Worm (Caenorhabditis elegans) whole organism, young adult: ENCODE measurements around the gene Y17G7B.18.

ENCODE experiments used
- B0019.2 ChIP-seq: fragments of 200-800 bp; sonication (Bioruptor generic); conservative IDR thresholded peaks from 2 replicates; pipeline ENCODE4 v1.3.6; 2022; ENCODE audit warnings: missing genetic modification reagents, missing genetic modification characterization, missing compliant biosample characterization
- B0035.1 ChIP-seq: sonication (generic microtip); optimal IDR thresholded peaks from 2 replicates; lab custom pipeline; 2016; ENCODE audit warnings: missing genetic modification characterization, mild to moderate bottlenecking, missing compliant biosample characterization, missing genotype, missing genetic modification reagents
- B0261.1 ChIP-seq: sonication (generic microtip); optimal IDR thresholded peaks from 2 replicates; lab custom pipeline; 2016; ENCODE audit warnings: mild to moderate bottlenecking, missing genetic modification characterization, moderate library complexity, missing compliant biosample characterization
- B0336.3 ChIP-seq: fragments of 200-800 bp; sonication (Bioruptor generic); IDR thresholded peaks from 2 replicates; pipeline ENCODE4 v1.3.6; 2022; ENCODE audit warnings: missing genetic modification characterization, missing compliant biosample characterization
- D2030.7 ChIP-seq: fragments of 200-800 bp; sonication (Bioruptor generic); IDR thresholded peaks from 2 replicates; pipeline ENCODE4 v1.3.6; 2022; ENCODE audit warnings: missing genetic modification reagents, missing genetic modification characterization, missing compliant biosample characterization
- F10E7.11 ChIP-seq: sonication (generic microtip); optimal IDR thresholded peaks from 2 replicates; lab custom pipeline; 2017; ENCODE audit warnings: mild to moderate bottlenecking, missing genetic modification characterization, moderate library complexity, missing compliant biosample characterization
- F52B5.7 ChIP-seq: sonication (generic microtip); optimal IDR thresholded peaks from 2 replicates; lab custom pipeline; 2016; ENCODE audit warnings: mild to moderate bottlenecking, missing genetic modification characterization, missing compliant biosample characterization
- K12H6.12 ChIP-seq: fragments of 200-800 bp; sonication (Bioruptor generic); optimal IDR thresholded peaks from 2 replicates; lab custom pipeline; 2018; ENCODE audit warnings: mild to moderate bottlenecking, missing genetic modification characterization, missing compliant biosample characterization
- Y53G8AR.9 ChIP-seq: fragments of 200-800 bp; sonication (Bioruptor generic); conservative IDR thresholded peaks from 2 replicates; pipeline ENCODE4 v1.3.6; 2022; ENCODE audit warnings: missing genetic modification reagents, missing genetic modification characterization, missing compliant biosample characterization
- Y95B8A.8 ChIP-seq: fragments of 200-800 bp; sonication (Bioruptor generic); IDR thresholded peaks from 2 replicates; pipeline ENCODE4 v1.3.6; 2022; ENCODE audit warnings: missing genetic modification reagents, missing genetic modification characterization, missing compliant biosample characterization
- ZK185.1 ChIP-seq: sonication (generic microtip); optimal IDR thresholded peaks from 2 replicates; lab custom pipeline; 2016; ENCODE audit warnings: mild to moderate bottlenecking, missing genetic modification characterization, missing compliant biosample characterization; ENCODE audit not compliant: poor library complexity, severe bottlenecking
- akir-1 ChIP-seq: fragments of 200-800 bp; sonication (Bioruptor generic); optimal IDR thresholded peaks from 2 replicates; lab custom pipeline; 2018; ENCODE audit warnings: mild to moderate bottlenecking, missing genetic modification characterization, moderate library complexity, missing compliant biosample characterization
- ama-1 ChIP-seq, 3 experiments: fragments of 150-350 bp in 1 of 3; sonication (generic microtip) in 2 of 3; optimal IDR thresholded peaks; 2 replicates each; lab custom pipeline; 2014 to 2018; ENCODE audit warnings: missing biosample characterization in 2 of 3, missing genetic modification characterization in 2 of 3, missing genetic modification reagents in 2 of 3
- athp-1 ChIP-seq: sonication (generic microtip); optimal IDR thresholded peaks from 2 replicates; lab custom pipeline; 2017; ENCODE audit warnings: mild to moderate bottlenecking, missing genetic modification characterization, missing compliant biosample characterization
- attf-3 ChIP-seq: fragments of 200-800 bp; sonication (Bioruptor generic); conservative IDR thresholded peaks from 2 replicates; pipeline ENCODE4 v1.3.6; 2022; ENCODE audit warnings: missing genetic modification reagents, missing genetic modification characterization, missing compliant biosample characterization
- bed-1 ChIP-seq: fragments of 200-800 bp; sonication (Bioruptor generic); IDR thresholded peaks from 2 replicates; pipeline ENCODE4 v1.3.6; 2022; ENCODE audit warnings: missing genetic modification reagents, missing genetic modification characterization, missing compliant biosample characterization
- bed-2 ChIP-seq: fragments of 200-800 bp; sonication (Bioruptor generic); IDR thresholded peaks from 2 replicates; pipeline ENCODE4 v1.3.6; 2022; ENCODE audit warnings: missing genetic modification reagents, missing genetic modification characterization, missing compliant biosample characterization
- cebp-1 ChIP-seq, 2 experiments: fragments of 200-800 bp in 1 of 2; sonication (Bioruptor generic) in 1 of 2; sonication (generic microtip) in 1 of 2; IDR thresholded peaks in 1 of 2; optimal IDR thresholded peaks in 1 of 2; 2 replicates each; pipeline versions ENCODE4 v1.3.6 to Lab custom; 2017 to 2022; ENCODE audit warnings: missing compliant biosample characterization in 2 of 2, missing genetic modification characterization in 2 of 2, mild to moderate bottlenecking in 1 of 2, missing genetic modification reagents in 1 of 2, moderate library complexity in 1 of 2
- ceh-79 ChIP-seq: sonication (generic microtip); optimal IDR thresholded peaks from 2 replicates; lab custom pipeline; 2017; ENCODE audit warnings: mild to moderate bottlenecking, missing genetic modification characterization, missing compliant biosample characterization
- ceh-91 ChIP-seq: fragments of 200-800 bp; sonication (Bioruptor generic); IDR thresholded peaks from 2 replicates; pipeline ENCODE4 v1.3.6; 2022; ENCODE audit warnings: missing genetic modification reagents, missing genetic modification characterization, missing compliant biosample characterization
- die-1 ChIP-seq: sonication (generic microtip); optimal IDR thresholded peaks from 2 replicates; lab custom pipeline; 2016; ENCODE audit warnings: missing genotype, mild to moderate bottlenecking, missing genetic modification characterization, missing compliant biosample characterization
- dpl-1 ChIP-seq: fragments of 150-350 bp; optimal IDR thresholded peaks from 2 replicates; lab custom pipeline; 2014; ENCODE audit warnings: missing biosample characterization, missing genetic modification reagents, missing genetic modification characterization
- efl-1 ChIP-seq: fragments of 150-350 bp; optimal IDR thresholded peaks from 2 replicates; lab custom pipeline; 2014; ENCODE audit warnings: missing biosample characterization, missing genetic modification reagents, missing genetic modification characterization
- egl-18 ChIP-seq: fragments of 200-800 bp; sonication (Bioruptor generic); IDR thresholded peaks from 2 replicates; pipeline ENCODE4 v1.3.6; 2022; ENCODE audit warnings: missing genetic modification reagents, missing genetic modification characterization, missing compliant biosample characterization
- egrh-3 ChIP-seq: fragments of 200-800 bp; sonication (Bioruptor generic); IDR thresholded peaks from 2 replicates; pipeline ENCODE4 v1.3.6; 2022; ENCODE audit warnings: missing genetic modification reagents, missing genetic modification characterization, missing compliant biosample characterization
- fkh-3 ChIP-seq: sonication (generic microtip); optimal IDR thresholded peaks from 2 replicates; lab custom pipeline; 2016; ENCODE audit warnings: mild to moderate bottlenecking, missing genetic modification characterization, missing compliant biosample characterization
- hmg-1.2 ChIP-seq: fragments of 200-800 bp; sonication (Bioruptor generic); IDR thresholded peaks from 2 replicates; pipeline ENCODE4 v1.3.6; 2022; ENCODE audit warnings: missing genetic modification reagents, missing genetic modification characterization, missing compliant biosample characterization
- hrde-1 ChIP-seq: sonication (generic microtip); optimal IDR thresholded peaks from 2 replicates; lab custom pipeline; 2016; ENCODE audit warnings: missing genetic modification characterization, mild to moderate bottlenecking, missing compliant biosample characterization, moderate library complexity, missing genotype, missing genetic modification reagents, borderline replicate concordance
- hsf-1 ChIP-seq: fragments of 200-800 bp; sonication (Bioruptor generic); IDR thresholded peaks from 2 replicates; pipeline ENCODE4 v1.3.6; 2022; ENCODE audit warnings: missing genetic modification reagents, missing genetic modification characterization, missing compliant biosample characterization
- let-526 ChIP-seq: fragments of 200-800 bp; sonication (Bioruptor generic); IDR thresholded peaks from 2 replicates; pipeline ENCODE4 v1.3.6; 2022; ENCODE audit warnings: missing genetic modification reagents, missing genetic modification characterization, missing compliant biosample characterization
- lin-54 ChIP-seq: fragments of 200-800 bp; sonication (Bioruptor generic); optimal IDR thresholded peaks from 2 replicates; lab custom pipeline; 2018; ENCODE audit warnings: mild to moderate bottlenecking, missing genetic modification characterization, missing compliant biosample characterization
- madf-10 ChIP-seq: sonication (generic microtip); optimal IDR thresholded peaks from 2 replicates; lab custom pipeline; 2016; ENCODE audit warnings: mild to moderate bottlenecking, missing genetic modification characterization, missing compliant biosample characterization
- madf-3 ChIP-seq: fragments of 200-800 bp; sonication (Bioruptor generic); IDR thresholded peaks from 2 replicates; pipeline ENCODE4 v1.3.6; 2022; ENCODE audit warnings: missing genetic modification reagents, missing genetic modification characterization, missing compliant biosample characterization
- madf-6 ChIP-seq: fragments of 200-800 bp; sonication (Bioruptor generic); IDR thresholded peaks from 2 replicates; pipeline ENCODE4 v1.3.6; 2022; ENCODE audit warnings: missing genetic modification reagents, missing genetic modification characterization, missing compliant biosample characterization
- nfyb-1 ChIP-seq: fragments of 200-800 bp; sonication (Bioruptor generic); IDR thresholded peaks from 2 replicates; pipeline ENCODE4 v1.3.6; 2022; ENCODE audit warnings: missing genetic modification reagents, missing genetic modification characterization, missing compliant biosample characterization
- nhr-120 ChIP-seq: fragments of 200-800 bp; sonication (Bioruptor generic); IDR thresholded peaks from 2 replicates; pipeline ENCODE4 v1.3.6; 2022; ENCODE audit warnings: missing genetic modification characterization, missing compliant biosample characterization
- nhr-27 ChIP-seq: fragments of 200-800 bp; sonication (Bioruptor generic); optimal IDR thresholded peaks from 2 replicates; lab custom pipeline; 2018; ENCODE audit warnings: mild to moderate bottlenecking, missing genetic modification characterization, moderate library complexity, missing compliant biosample characterization
- nhr-90 ChIP-seq: sonication (generic microtip); optimal IDR thresholded peaks from 2 replicates; lab custom pipeline; 2016; ENCODE audit warnings: missing genotype, mild to moderate bottlenecking, missing genetic modification characterization, missing compliant biosample characterization
- rpc-1 ChIP-seq, 2 experiments: fragments of 150-350 bp in 1 of 2; sonication (generic microtip) in 1 of 2; optimal IDR thresholded peaks; 2 replicates each; lab custom pipeline; 2014 to 2018; ENCODE audit warnings: missing biosample characterization in 1 of 2, missing genetic modification characterization in 1 of 2, missing genetic modification reagents in 1 of 2, missing genotype in 1 of 2
- snpc-4 ChIP-seq, 5 experiments: fragments of 150-350 bp in 1 of 5; sonication (generic microtip) in 4 of 5; optimal IDR thresholded peaks; 2 replicates each; lab custom pipeline; 2014 to 2018; ENCODE audit warnings: missing genetic modification characterization in 5 of 5, missing biosample characterization in 3 of 5, antibody characterized with exemption in 2 of 5, mild to moderate bottlenecking in 2 of 5, missing compliant biosample characterization in 2 of 5, missing genotype in 2 of 5, moderate library complexity in 2 of 5, missing genetic modification reagents in 1 of 5
- tbp1 ChIP-seq: fragments of 200-800 bp; sonication (Bioruptor generic); optimal IDR thresholded peaks from 2 replicates; lab custom pipeline; 2018; ENCODE audit warnings: mild to moderate bottlenecking, missing genetic modification characterization, missing compliant biosample characterization
- unc-62 ChIP-seq: fragments of 150-350 bp; optimal IDR thresholded peaks from 2 replicates; lab custom pipeline; 2014; ENCODE audit warnings: missing biosample characterization, missing genetic modification reagents, missing genetic modification characterization
- ztf-18 ChIP-seq: sonication (generic microtip); optimal IDR thresholded peaks from 2 replicates; lab custom pipeline; 2016; ENCODE audit warnings: missing genotype, mild to moderate bottlenecking, missing genetic modification characterization, missing compliant biosample characterization
- ztf-22 ChIP-seq: fragments of 200-800 bp; sonication (Bioruptor generic); optimal IDR thresholded peaks from 2 replicates; lab custom pipeline; 2018; ENCODE audit warnings: mild to moderate bottlenecking, missing genetic modification characterization, moderate library complexity, missing compliant biosample characterization
- ztf-25 ChIP-seq: fragments of 200-800 bp; sonication (Bioruptor generic); IDR thresholded peaks from 2 replicates; pipeline ENCODE4 v1.3.6; 2022; ENCODE audit warnings: missing genetic modification reagents, missing genetic modification characterization, missing compliant biosample characterization
- ztf-3 ChIP-seq: fragments of 200-800 bp; sonication (Bioruptor generic); optimal IDR thresholded peaks from 2 replicates; lab custom pipeline; 2018; ENCODE audit warnings: mild to moderate bottlenecking, missing genetic modification characterization, missing compliant biosample characterization

Gene Y17G7B.18

ce11 chrII:12102365-12102764 is 5.3 kb downstream of the Y17G7B.18 start:
- TF ChIP-seq nhr-27 (no peak), F10E7.11 (tag; lab: Kevin White, UChicago) (peak; percentile 25), D2030.7 (GFP tag; lab: Robert Waterston, UW) (no peak), tbp1 (GFP tag; lab: Kevin White, UChicago) (peak; percentile 65), B0019.2 (GFP tag; lab: Robert Waterston, UW) (no peak), madf-6 (peak; percentile 34; the same call in 1 of the 2 replicates), snpc-4 (GFP tag; optimal IDR thresholded peaks at IDR 0.05; lab: Kevin White, UChicago) (no peak), snpc-4 (tag; optimal IDR thresholded peaks at IDR 0.05; lab: Kevin White, UChicago) (peak in 3 of 4 experiments; percentile 49 to 73 (median 70)), nfyb-1 (GFP tag; lab: Robert Waterston, UW) (peak; percentile 91), ztf-22 (GFP tag; lab: Kevin White, UChicago) (peak; percentile 58), nhr-120 (GFP tag; lab: Robert Waterston, UW) (no peak), ztf-3 (GFP tag; lab: Kevin White, UChicago) (peak; percentile 67), F52B5.7 (tag; lab: Kevin White, UChicago) (no peak), dpl-1 (peak; percentile 12), Y95B8A.8 (0 out of 2 replicates have a peak, but pooled peaks have one; percentile 15), hmg-1.2 (peak; percentile 96), unc-62 (GFP tag; lab: Kevin White, UChicago) (no peak), ceh-79 (tag; lab: Kevin White, UChicago) (no peak), B0336.3 (GFP tag; lab: Robert Waterston, UW) (peak; percentile 89), hsf-1 (GFP tag; lab: Robert Waterston, UW) (peak; percentile 99), lin-54 (GFP tag; lab: Kevin White, UChicago) (peak; percentile 75), nhr-90 (tag; lab: Kevin White, UChicago) (peak; percentile 43), egrh-3 (GFP tag; lab: Robert Waterston, UW) (peak; percentile 72), B0035.1 (peak; percentile 48), K12H6.12 (tag; lab: Kevin White, UChicago) (peak; percentile 87), die-1 (tag; lab: Kevin White, UChicago) (peak; percentile 27), efl-1 (GFP tag; lab: Kevin White, UChicago) (peak; percentile 20), fkh-3 (no peak), ztf-25 (GFP tag; lab: Robert Waterston, UW) (no peak), cebp-1 (GFP tag; IDR thresholded peaks at IDR 0.05; lab: Robert Waterston, UW) (0 out of 2 replicates have a peak, but pooled peaks have one; percentile 42), cebp-1 (tag; optimal IDR thresholded peaks at IDR 0.05; lab: Kevin White, UChicago) (peak; percentile 85), hrde-1 (tag; lab: Kevin White, UChicago) (no peak), ceh-91 (GFP tag; lab: Robert Waterston, UW) (no peak), B0261.1 (tag; lab: Kevin White, UChicago) (no peak), let-526 (GFP tag; lab: Robert Waterston, UW) (peak; percentile 77), rpc-1 (optimal IDR thresholded peaks at IDR 0.05; lab: Kevin White, UChicago) (peak; percentile 56), rpc-1 (tag; optimal IDR thresholded peaks at IDR 0.05; lab: Kevin White, UChicago) (no peak), madf-3 (GFP tag; lab: Robert Waterston, UW) (peak; percentile 76; the same call in 1 of the 2 replicates), ZK185.1 (tag; lab: Kevin White, UChicago) (peak; percentile 67), madf-10 (peak; percentile 75), ama-1 (optimal IDR thresholded peaks at IDR 0.05; lab: Kevin White, UChicago) (peak; percentile 69), ama-1 (GFP tag; optimal IDR thresholded peaks at IDR 0.05; lab: Kevin White, UChicago) (no peak), ztf-18 (tag; lab: Kevin White, UChicago) (peak; percentile 45), akir-1 (GFP tag; lab: Kevin White, UChicago) (no peak), attf-3 (GFP tag; lab: Robert Waterston, UW) (no peak), bed-1 (no peak), bed-2 (GFP tag; lab: Robert Waterston, UW) (no peak), egl-18 (GFP tag; lab: Robert Waterston, UW) (0 out of 2 replicates have a peak, but pooled peaks have one; percentile 17), athp-1 (tag; lab: Kevin White, UChicago) (peak; percentile 77), Y53G8AR.9 (peak; percentile 76)
